Fruit fly (Drosophila melanogaster) Kc167 (cell line): ENCODE measurements around the gene Pgant6.

Experiments
- Myc ChIP-seq: fragments of >200 bp; optimal IDR thresholded peaks from 2 replicates; lab custom pipeline; 2017; ENCODE audit warnings: missing external identifiers
- Sin3A ChIP-seq: fragments of >200 bp; optimal IDR thresholded peaks from 2 replicates; lab custom pipeline; 2018; ENCODE audit warnings: missing external identifiers
- h ChIP-seq: fragments of >200 bp; optimal IDR thresholded peaks from 3 replicates; lab custom pipeline; 2018; ENCODE audit warnings: missing external identifiers
- psq ChIP-seq: fragments of >200 bp; optimal IDR thresholded peaks from 2 replicates; lab custom pipeline; 2017; ENCODE audit warnings: missing external identifiers

- TF ChIP-seq Sin3A (lab: Kevin White, UChicago) (no peak), Myc (lab: Kevin White, UChicago) (no peak), psq (lab: Kevin White, UChicago) (no peak), h (lab: Kevin White, UChicago) (no peak)
Measured at dm6 chr3L:2772045-2772444, 10.0 kb upstream of the Pgant6 start, which contains the start of gene AhcyL1.
